Worm (Caenorhabditis elegans) whole organism, mixed stage, embryonic: Measurements from ENCODE around the gene F17A9.4.
"Not testable (repeated sequence)": the region's sequence is repeated elsewhere in the genome, so short reads cannot be mapped to it uniquely, and the experiment has no call there.

ENCODE experiments used
- M03D4.4 ChIP-seq: sonication (generic microtip); optimal IDR thresholded peaks from 2 replicates; lab custom pipeline; 2017; ENCODE audit warnings: mild to moderate bottlenecking, missing genetic modification characterization, missing compliant biosample characterization
- bed-3 ChIP-seq: fragments of 200-800 bp; sonication (Bioruptor generic); optimal IDR thresholded peaks from 3 replicates; lab custom pipeline; 2018; ENCODE audit warnings: mild to moderate bottlenecking, missing genetic modification characterization, moderate library complexity, missing compliant biosample characterization
- blmp-1 ChIP-seq: fragments of 150-350 bp; optimal IDR thresholded peaks from 2 replicates; lab custom pipeline; 2014; ENCODE audit warnings: missing biosample characterization, missing genetic modification characterization
- ceh-39 ChIP-seq: fragments of 150-350 bp; optimal IDR thresholded peaks from 2 replicates; lab custom pipeline; 2014; ENCODE audit warnings: missing biosample characterization, missing genetic modification characterization
- ceh-43 ChIP-seq: fragments of 200-800 bp; sonication (Bioruptor generic); optimal IDR thresholded peaks from 2 replicates; lab custom pipeline; 2018; ENCODE audit warnings: mild to moderate bottlenecking, missing genetic modification characterization, moderate library complexity, missing compliant biosample characterization
- ces-1 ChIP-seq: fragments of 150-350 bp; optimal IDR thresholded peaks from 2 replicates; lab custom pipeline; 2014; ENCODE audit warnings: missing biosample characterization, missing genetic modification reagents, missing genetic modification characterization
- cnd-1 ChIP-seq: fragments of 200-800 bp; sonication (Bioruptor generic); optimal IDR thresholded peaks from 2 replicates; lab custom pipeline; 2018; ENCODE audit warnings: mild to moderate bottlenecking, missing genetic modification characterization, missing compliant biosample characterization
- elt-1 ChIP-seq: sonication (generic microtip); optimal IDR thresholded peaks from 2 replicates; lab custom pipeline; 2017; ENCODE audit warnings: missing genetic modification characterization, mild to moderate bottlenecking, missing compliant biosample characterization, antibody characterized with exemption, moderate library complexity, borderline replicate concordance; ENCODE audit not compliant: insufficient read depth
- elt-3 ChIP-seq: fragments of 150-350 bp; optimal IDR thresholded peaks from 2 replicates; lab custom pipeline; 2014; ENCODE audit warnings: missing biosample characterization, missing genetic modification characterization
- flh-1 ChIP-seq: fragments of 200-800 bp; sonication (Bioruptor generic); optimal IDR thresholded peaks from 2 replicates; lab custom pipeline; 2018; ENCODE audit warnings: mild to moderate bottlenecking, missing genetic modification characterization, moderate library complexity, missing compliant biosample characterization
- ham-2 ChIP-seq: fragments of 200-800 bp; sonication (Bioruptor generic); optimal IDR thresholded peaks from 2 replicates; lab custom pipeline; 2018; ENCODE audit warnings: mild to moderate bottlenecking, missing genetic modification characterization, missing compliant biosample characterization
- hlh-1 ChIP-seq: fragments of 150-350 bp; optimal IDR thresholded peaks from 2 replicates; lab custom pipeline; 2014; ENCODE audit warnings: missing biosample characterization, missing genetic modification reagents, missing genetic modification characterization
- lin-13 ChIP-seq: fragments of 150-350 bp; optimal IDR thresholded peaks from 2 replicates; lab custom pipeline; 2014; ENCODE audit warnings: missing biosample characterization, missing genetic modification characterization
- lin-32 ChIP-seq: fragments of 200-800 bp; sonication (Bioruptor generic); optimal IDR thresholded peaks from 2 replicates; lab custom pipeline; 2018; ENCODE audit warnings: mild to moderate bottlenecking, missing genetic modification characterization, missing compliant biosample characterization
- lsy-2 ChIP-seq: fragments of 150-350 bp; optimal IDR thresholded peaks from 2 replicates; lab custom pipeline; 2014; ENCODE audit warnings: missing biosample characterization, missing genetic modification characterization
- mab-5 ChIP-seq: fragments of 150-350 bp; optimal IDR thresholded peaks from 2 replicates; lab custom pipeline; 2014; ENCODE audit warnings: missing biosample characterization, missing genetic modification characterization
- mep-1 ChIP-seq: fragments of 150-350 bp; optimal IDR thresholded peaks from 2 replicates; lab custom pipeline; 2017; ENCODE audit warnings: missing biosample characterization, missing genetic modification reagents, missing genetic modification characterization, inconsistent platforms
- mls-2 ChIP-seq: sonication (generic microtip); optimal IDR thresholded peaks from 2 replicates; lab custom pipeline; 2016; ENCODE audit warnings: mild to moderate bottlenecking, missing genetic modification characterization, moderate library complexity, missing compliant biosample characterization
- nhr-2 ChIP-seq: fragments of 150-350 bp; optimal IDR thresholded peaks from 2 replicates; lab custom pipeline; 2014; ENCODE audit warnings: missing biosample characterization, missing genetic modification characterization
- nhr-237 ChIP-seq: fragments of 150-350 bp; optimal IDR thresholded peaks from 2 replicates; lab custom pipeline; 2014; ENCODE audit warnings: missing biosample characterization, missing genetic modification characterization
- nhr-28 ChIP-seq: fragments of 150-350 bp; optimal IDR thresholded peaks from 2 replicates; lab custom pipeline; 2014; ENCODE audit warnings: missing biosample characterization, missing genetic modification characterization
- nhr-76 ChIP-seq: sonication (generic microtip); optimal IDR thresholded peaks from 2 replicates; lab custom pipeline; 2017; ENCODE audit warnings: missing biosample characterization, missing genetic modification characterization
- pha-4 ChIP-seq: fragments of 150-350 bp; optimal IDR thresholded peaks from 2 replicates; lab custom pipeline; 2018; ENCODE audit warnings: missing biosample characterization, missing genetic modification reagents, missing genetic modification characterization
- sem-2 ChIP-seq: fragments of 200-800 bp; sonication (Bioruptor generic); optimal IDR thresholded peaks from 2 replicates; lab custom pipeline; 2018; ENCODE audit warnings: mild to moderate bottlenecking, missing genetic modification characterization, missing compliant biosample characterization
- snpc-4 ChIP-seq: fragments of 150-350 bp; optimal IDR thresholded peaks from 2 replicates; lab custom pipeline; 2014; ENCODE audit warnings: missing biosample characterization, missing genetic modification characterization
- tbx-8 ChIP-seq: fragments of 200-800 bp; sonication (Bioruptor generic); optimal IDR thresholded peaks from 2 replicates; lab custom pipeline; 2018; ENCODE audit warnings: mild to moderate bottlenecking, missing genetic modification characterization, moderate library complexity, missing compliant biosample characterization
- unc-120 ChIP-seq: sonication (generic microtip); optimal IDR thresholded peaks from 2 replicates; lab custom pipeline; 2017; ENCODE audit warnings: missing genetic modification characterization, missing compliant biosample characterization; ENCODE audit not compliant: poor library complexity, severe bottlenecking
- unc-39 ChIP-seq: fragments of 150-350 bp; optimal IDR thresholded peaks from 2 replicates; lab custom pipeline; 2014; ENCODE audit warnings: missing biosample characterization, missing genetic modification characterization
- unc-62 ChIP-seq: fragments of 150-350 bp; optimal IDR thresholded peaks from 2 replicates; lab custom pipeline; 2014; ENCODE audit warnings: missing biosample characterization, missing genetic modification reagents, missing genetic modification characterization
- ztf-11 ChIP-seq: fragments of 150-350 bp; optimal IDR thresholded peaks from 2 replicates; lab custom pipeline; 2014; ENCODE audit warnings: missing biosample characterization, missing genetic modification characterization

The F17A9.4 gene

ce11 chrV:6099634-6100033, 10.8 kb downstream of the F17A9.4 start:
- TF ChIP-seq lsy-2 (tag; lab: Kevin White, UChicago), result no peak
- no peak for TF ChIP-seq unc-62 (GFP tag; lab: Kevin White, UChicago)
- no peak for TF ChIP-seq mep-1
- TF ChIP-seq elt-1, result no peak
- no peak for TF ChIP-seq unc-39 (tag; lab: Kevin White, UChicago)
- TF ChIP-seq ham-2 (GFP tag; lab: Kevin White, UChicago), result no peak
- TF ChIP-seq sem-2 (GFP tag; lab: Kevin White, UChicago), result no peak
- TF ChIP-seq ceh-43 (GFP tag; lab: Kevin White, UChicago), result no peak
- TF ChIP-seq blmp-1 (tag; lab: Kevin White, UChicago), result no peak

ce11 chrV:6098755-6099155, 11.7 kb downstream of the F17A9.4 start:
- TF ChIP-seq mls-2 (tag; lab: Kevin White, UChicago) (peak; percentile 18), ztf-11 (tag; lab: Kevin White, UChicago) (no peak), nhr-28 (tag; lab: Kevin White, UChicago) (no peak), ceh-43 (GFP tag; lab: Kevin White, UChicago) (no peak), mep-1 (no peak), ces-1 (peak; percentile 48)

ce11 chrV:6096559-6097155, 13.8 kb downstream of the F17A9.4 start, which contains the start of gene smut-1:
Gene smut-1, plus strand, starts transcription at chrV:6097105.
- TF ChIP-seq lin-13 (tag; lab: Kevin White, UChicago), result no peak

- TF ChIP-seq lin-13 (tag; lab: Kevin White, UChicago), result no peak
- TF ChIP-seq unc-62 (GFP tag; lab: Kevin White, UChicago), result no peak
- no peak for TF ChIP-seq nhr-28 (tag; lab: Kevin White, UChicago)
- TF ChIP-seq tbx-8 (GFP tag; lab: Kevin White, UChicago), result no peak
- no peak for TF ChIP-seq M03D4.4 (tag; lab: Kevin White, UChicago)
- TF ChIP-seq blmp-1 (tag; lab: Kevin White, UChicago), result no peak
- no peak for TF ChIP-seq mls-2 (tag; lab: Kevin White, UChicago)
- TF ChIP-seq ceh-39 (tag; lab: Kevin White, UChicago), result no peak
- no peak for TF ChIP-seq hlh-1 (tag; lab: Kevin White, UChicago)
- no peak for TF ChIP-seq mab-5 (tag; lab: Kevin White, UChicago)
- TF ChIP-seq unc-120 (tag; lab: Kevin White, UChicago), result no peak
- TF ChIP-seq nhr-237 (tag; lab: Kevin White, UChicago), result no peak
- no peak for TF ChIP-seq nhr-2
- no peak for TF ChIP-seq lin-32 (GFP tag; lab: Kevin White, UChicago)
- TF ChIP-seq bed-3 (GFP tag; lab: Kevin White, UChicago), result no peak
- no peak for TF ChIP-seq ceh-43 (GFP tag; lab: Kevin White, UChicago)
- TF ChIP-seq cnd-1 (tag; lab: Kevin White, UChicago), result no peak
- no peak for TF ChIP-seq elt-3 (tag; lab: Kevin White, UChicago)
- TF ChIP-seq snpc-4 (tag; lab: Kevin White, UChicago), result no peak
- no peak for TF ChIP-seq ztf-11 (tag; lab: Kevin White, UChicago)
Observed at ce11 chrV:6095829-6096228, 14.6 kb downstream of the F17A9.4 start, which contains the start of gene Y38A10A.7. Gene Y38A10A.7, plus strand, starts transcription at chrV:6096197.

ce11 chrV:6069968-6070367, 40.5 kb downstream of the F17A9.4 start, which contains the start of gene fbxa-214:
Gene fbxa-214, minus strand, starts transcription at chrV:6070068.
- not testable (repeated sequence) for TF ChIP-seq mab-5, pha-4, mls-2 (tag; lab: Kevin White, UChicago)
- TF ChIP-seq, all 35 proteins: peak for 0; not testable (repeated sequence) for 35

ce11 chrV:6067112-6067511, 43.3 kb downstream of the F17A9.4 start, which contains the start of gene srh-10:
Gene srh-10, minus strand, starts transcription at chrV:6067140.
- TF ChIP-seq flh-1 (GFP tag; lab: Kevin White, UChicago) (no peak), elt-1 (no peak), nhr-237 (tag; lab: Kevin White, UChicago) (no peak), nhr-76 (tag; lab: Kevin White, UChicago) (no peak)
- TF ChIP-seq, all 35 proteins: peak for 0
